Fruit fly (Drosophila melanogaster) whole organism, embryonic: Measurements from ENCODE around the gene CG6106.

Source experiments
- CG10366 ChIP-seq: fragments of 200-800 bp; sonication (Bioruptor generic); IDR thresholded peaks from 2 replicates; pipeline ENCODE4 v1.3.6; 2022; ENCODE audit warnings: missing biosample characterization, missing genetic modification characterization
- CG14965 ChIP-seq: fragments of 200-800 bp; sonication (Bioruptor generic); optimal IDR thresholded peaks from 2 replicates; lab custom pipeline; 2016; ENCODE audit warnings: missing biosample characterization, missing genetic modification characterization, borderline replicate concordance
- CG2116 ChIP-seq: fragments of 200-800 bp; sonication (Bioruptor generic); optimal IDR thresholded peaks from 3 replicates; lab custom pipeline; 2018; ENCODE audit warnings: missing biosample characterization, mild to moderate bottlenecking, missing genetic modification characterization
- CG31224 ChIP-seq: fragments of 200-800 bp; sonication (Bioruptor generic); IDR thresholded peaks from 2 replicates; pipeline ENCODE4 v1.3.6; 2022; ENCODE audit warnings: missing biosample characterization, missing genetic modification characterization
- CG6791 ChIP-seq: fragments of 200-800 bp; sonication (Bioruptor generic); IDR thresholded peaks from 3 replicates; pipeline ENCODE4 v1.3.6; 2022; ENCODE audit warnings: missing biosample characterization, missing genetic modification characterization; ENCODE audit not compliant: partially characterized antibody
- CG7745 ChIP-seq: fragments of 200-800 bp; sonication (Bioruptor generic); optimal IDR thresholded peaks from 2 replicates; lab custom pipeline; 2018; ENCODE audit warnings: missing biosample characterization, mild to moderate bottlenecking, missing genetic modification characterization, moderate library complexity
- CG7963 ChIP-seq: fragments of 200-800 bp; sonication (Bioruptor generic); IDR thresholded peaks from 3 replicates; pipeline ENCODE4 v1.3.6; 2022; ENCODE audit warnings: missing biosample characterization, missing genetic modification characterization; ENCODE audit not compliant: partially characterized antibody
- HLH3B ChIP-seq: fragments of 200-800 bp; sonication (Bioruptor generic); IDR thresholded peaks from 2 replicates; pipeline ENCODE4 v1.3.6; 2022; ENCODE audit warnings: missing biosample characterization, missing genetic modification characterization
- eve ChIP-seq, 2 experiments: fragments of >200 bp; optimal IDR thresholded peaks; 2 replicates each; lab custom pipeline; 2017; ENCODE audit warnings: missing biosample characterization in 2 of 2, missing genetic modification characterization in 2 of 2
- gcm2 ChIP-seq: fragments of 200-800 bp; sonication (Bioruptor generic); optimal IDR thresholded peaks from 2 replicates; lab custom pipeline; 2016; ENCODE audit warnings: missing biosample characterization, missing genetic modification characterization
- klu ChIP-seq: fragments of 200-800 bp; sonication (Bioruptor generic); IDR thresholded peaks from 2 replicates; pipeline ENCODE4 v1.3.6; 2022; ENCODE audit warnings: missing biosample characterization, missing genetic modification characterization
- ttk ChIP-seq: fragments of 200-800 bp; sonication (Bioruptor generic); IDR thresholded peaks from 2 replicates; pipeline ENCODE4 v2.1.2; 2022; ENCODE audit warnings: missing biosample characterization, missing genetic modification characterization
- unpg ChIP-seq: fragments of 200-800 bp; sonication (Bioruptor generic); optimal IDR thresholded peaks from 3 replicates; lab custom pipeline; 2018; ENCODE audit warnings: missing biosample characterization, mild to moderate bottlenecking, missing genetic modification characterization, moderate library complexity

DNA sequence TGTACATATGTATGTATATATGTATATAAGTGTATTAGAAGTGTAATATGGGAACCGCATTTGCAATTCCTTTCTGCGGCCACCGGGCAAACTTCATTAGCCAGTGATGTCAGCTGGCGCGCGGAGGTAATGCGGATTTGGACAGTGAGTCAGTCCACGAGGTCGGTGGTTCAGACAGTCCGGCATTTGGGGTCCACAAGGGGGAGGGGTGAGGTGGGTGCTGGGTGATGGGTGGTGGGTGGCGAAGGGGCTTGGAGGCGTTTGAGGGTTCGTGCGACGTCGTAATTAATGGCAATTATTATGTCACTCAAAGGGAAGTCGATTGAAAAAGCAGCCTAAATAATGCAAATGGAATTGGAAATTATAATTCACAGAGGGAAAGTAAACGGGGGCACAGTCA lies 11.1 kb downstream of the CG6106 start:
- TF ChIP-seq klu (GFP tag; lab: Robert Waterston, UW) (no peak), unpg (GFP tag; lab: Kevin White, UChicago) (no peak), ttk (GFP tag; lab: Robert Waterston, UW) (no peak), CG10366 (GFP tag; lab: Robert Waterston, UW) (no peak), CG14965 (GFP tag; lab: Kevin White, UChicago) (no peak), gcm2 (GFP tag; lab: Kevin White, UChicago) (no peak), eve (GFP tag; optimal IDR thresholded peaks at IDR 0.05; lab: Kevin White, UChicago) (no peak), CG7745 (tag; lab: Kevin White, UChicago) (no peak), HLH3B (GFP tag; lab: Robert Waterston, UW) (no peak), CG7963 (no peak), CG2116 (no peak), CG6791 (no peak), CG31224 (GFP tag; lab: Robert Waterston, UW) (no peak)
